Worm (Caenorhabditis elegans) whole organism, young adult: ENCODE results near the gene irld-25.
"Not testable (repeated sequence)": the region's sequence is repeated elsewhere in the genome, so short reads cannot be mapped to it uniquely, and the experiment has no call there.

ENCODE experiments used
- B0019.2 ChIP-seq: fragments of 200-800 bp; sonication (Bioruptor generic); conservative IDR thresholded peaks from 2 replicates; pipeline ENCODE4 v1.3.6; 2022; ENCODE audit warnings: missing genetic modification reagents, missing genetic modification characterization, missing compliant biosample characterization
- B0261.1 ChIP-seq: sonication (generic microtip); optimal IDR thresholded peaks from 2 replicates; lab custom pipeline; 2016; ENCODE audit warnings: mild to moderate bottlenecking, missing genetic modification characterization, moderate library complexity, missing compliant biosample characterization
- F55B11.4 ChIP-seq: sonication (generic microtip); optimal IDR thresholded peaks from 2 replicates; lab custom pipeline; 2016; ENCODE audit warnings: missing compliant biosample characterization, missing genetic modification characterization, borderline replicate concordance; ENCODE audit not compliant: insufficient read depth
- T26A5.8 ChIP-seq: sonication (generic microtip); optimal IDR thresholded peaks from 2 replicates; lab custom pipeline; 2016; ENCODE audit warnings: missing genetic modification characterization, missing compliant biosample characterization
- Y53F4B.3 ChIP-seq: fragments of 200-800 bp; sonication (Bioruptor generic); IDR thresholded peaks from 2 replicates; pipeline ENCODE4 v1.3.6; 2022; ENCODE audit warnings: missing genetic modification reagents, missing genetic modification characterization, missing compliant biosample characterization
- Y79H2A.3 ChIP-seq: fragments of 200-800 bp; sonication (Bioruptor generic); conservative IDR thresholded peaks from 2 replicates; pipeline ENCODE4 v1.3.6; 2022; ENCODE audit warnings: missing genetic modification reagents, missing genetic modification characterization, missing compliant biosample characterization
- aptf-2 ChIP-seq: fragments of 200-800 bp; sonication (Bioruptor generic); conservative IDR thresholded peaks from 2 replicates; pipeline ENCODE4 v1.3.6; 2022; ENCODE audit warnings: missing genetic modification reagents, missing genetic modification characterization, missing compliant biosample characterization
- athp-1 ChIP-seq: sonication (generic microtip); optimal IDR thresholded peaks from 2 replicates; lab custom pipeline; 2017; ENCODE audit warnings: mild to moderate bottlenecking, missing genetic modification characterization, missing compliant biosample characterization
- bed-2 ChIP-seq: fragments of 200-800 bp; sonication (Bioruptor generic); IDR thresholded peaks from 2 replicates; pipeline ENCODE4 v1.3.6; 2022; ENCODE audit warnings: missing genetic modification reagents, missing genetic modification characterization, missing compliant biosample characterization
- ccch-3 ChIP-seq: fragments of 200-800 bp; sonication (Bioruptor generic); optimal IDR thresholded peaks from 2 replicates; lab custom pipeline; 2018; ENCODE audit warnings: mild to moderate bottlenecking, missing genetic modification characterization, missing compliant biosample characterization
- cebp-1 ChIP-seq, 2 experiments: fragments of 200-800 bp in 1 of 2; sonication (Bioruptor generic) in 1 of 2; sonication (generic microtip) in 1 of 2; IDR thresholded peaks in 1 of 2; optimal IDR thresholded peaks in 1 of 2; 2 replicates each; pipeline versions ENCODE4 v1.3.6 to Lab custom; 2017 to 2022; ENCODE audit warnings: missing compliant biosample characterization in 2 of 2, missing genetic modification characterization in 2 of 2, mild to moderate bottlenecking in 1 of 2, missing genetic modification reagents in 1 of 2, moderate library complexity in 1 of 2
- chd-7 ChIP-seq: sonication (generic microtip); optimal IDR thresholded peaks from 2 replicates; lab custom pipeline; 2016; ENCODE audit warnings: mild to moderate bottlenecking, missing genetic modification characterization, moderate library complexity, missing compliant biosample characterization
- dpl-1 ChIP-seq: fragments of 150-350 bp; optimal IDR thresholded peaks from 2 replicates; lab custom pipeline; 2014; ENCODE audit warnings: missing biosample characterization, missing genetic modification reagents, missing genetic modification characterization
- egrh-3 ChIP-seq: fragments of 200-800 bp; sonication (Bioruptor generic); IDR thresholded peaks from 2 replicates; pipeline ENCODE4 v1.3.6; 2022; ENCODE audit warnings: missing genetic modification reagents, missing genetic modification characterization, missing compliant biosample characterization
- him-1 ChIP-seq: sonication (generic microtip); optimal IDR thresholded peaks from 2 replicates; lab custom pipeline; 2016; ENCODE audit warnings: missing genotype, missing genetic modification reagents, missing genetic modification characterization, missing compliant biosample characterization
- lag-1 ChIP-seq: fragments of 200-800 bp; sonication (Bioruptor generic); IDR thresholded peaks from 2 replicates; pipeline ENCODE4 v1.3.6; 2022; ENCODE audit warnings: missing genetic modification reagents, missing genetic modification characterization, missing compliant biosample characterization
- lin-54 ChIP-seq: fragments of 200-800 bp; sonication (Bioruptor generic); optimal IDR thresholded peaks from 2 replicates; lab custom pipeline; 2018; ENCODE audit warnings: mild to moderate bottlenecking, missing genetic modification characterization, missing compliant biosample characterization
- lir-1 ChIP-seq: fragments of 200-800 bp; sonication (Bioruptor generic); conservative IDR thresholded peaks from 2 replicates; pipeline ENCODE4 v1.3.6; 2022; ENCODE audit warnings: missing genetic modification reagents, missing genetic modification characterization, missing compliant biosample characterization
- lsl-1 ChIP-seq: fragments of 200-800 bp; sonication (Bioruptor generic); optimal IDR thresholded peaks from 2 replicates; lab custom pipeline; 2018; ENCODE audit warnings: mild to moderate bottlenecking, missing genetic modification characterization, moderate library complexity, missing compliant biosample characterization
- madf-6 ChIP-seq: fragments of 200-800 bp; sonication (Bioruptor generic); IDR thresholded peaks from 2 replicates; pipeline ENCODE4 v1.3.6; 2022; ENCODE audit warnings: missing genetic modification reagents, missing genetic modification characterization, missing compliant biosample characterization
- mxl-1 ChIP-seq: sonication (generic microtip); optimal IDR thresholded peaks from 2 replicates; lab custom pipeline; 2016; ENCODE audit warnings: missing genetic modification characterization, missing compliant biosample characterization
- nfyb-1 ChIP-seq: fragments of 200-800 bp; sonication (Bioruptor generic); IDR thresholded peaks from 2 replicates; pipeline ENCODE4 v1.3.6; 2022; ENCODE audit warnings: missing genetic modification reagents, missing genetic modification characterization, missing compliant biosample characterization
- nhr-27 ChIP-seq: fragments of 200-800 bp; sonication (Bioruptor generic); optimal IDR thresholded peaks from 2 replicates; lab custom pipeline; 2018; ENCODE audit warnings: mild to moderate bottlenecking, missing genetic modification characterization, moderate library complexity, missing compliant biosample characterization
- zim-3 ChIP-seq: sonication (generic microtip); optimal IDR thresholded peaks from 2 replicates; lab custom pipeline; 2017; ENCODE audit warnings: mild to moderate bottlenecking, missing genetic modification characterization, moderate library complexity, missing compliant biosample characterization
- ztf-18 ChIP-seq: sonication (generic microtip); optimal IDR thresholded peaks from 2 replicates; lab custom pipeline; 2016; ENCODE audit warnings: missing genotype, mild to moderate bottlenecking, missing genetic modification characterization, missing compliant biosample characterization
- ztf-26 ChIP-seq: sonication (generic microtip); optimal IDR thresholded peaks from 2 replicates; lab custom pipeline; 2017; ENCODE audit warnings: missing genetic modification characterization, missing compliant biosample characterization
- ztf-28 ChIP-seq: fragments of 200-800 bp; sonication (Bioruptor generic); IDR thresholded peaks from 2 replicates; pipeline ENCODE4 v1.3.6; 2022; ENCODE audit warnings: missing genetic modification reagents, missing genetic modification characterization, missing compliant biosample characterization

Gene irld-25

ce11 chrV:15199768-15200167 lies 21.7 kb upstream of the irld-25 start, which contains the start of gene Y75B12B.10:
Y75B12B.10 (plus strand) TSS chrV:15200068.
- TF ChIP-seq ccch-3 (GFP tag; lab: Kevin White, UChicago): no peak
- no peak for TF ChIP-seq lir-1 (GFP tag; lab: Robert Waterston, UW)
- no peak for TF ChIP-seq athp-1 (tag; lab: Kevin White, UChicago)
- TF ChIP-seq madf-6 (GFP tag; lab: Robert Waterston, UW): no peak
- TF ChIP-seq B0019.2: no peak
- TF ChIP-seq, all 124 proteins: peak for 0

ce11 chrV:15207681-15208080 lies 13.7 kb upstream of the irld-25 start, which contains the start of gene C41G6.12:
C41G6.12 (minus strand) TSS chrV:15207781.
- not testable (repeated sequence) for TF ChIP-seq lsl-1 (GFP tag; lab: Kevin White, UChicago); zim-3 (tag; lab: Kevin White, UChicago); T26A5.8 (tag; lab: Kevin White, UChicago)

- not testable (repeated sequence) for TF ChIP-seq Y53F4B.3, egrh-3, lag-1 (GFP tag; lab: Robert Waterston, UW)
Measured at ce11 chrV:15211869-15212268, 9.6 kb upstream of the irld-25 start, which contains the start of gene sri-24. sri-24 (plus strand) TSS chrV:15212169.

- TF ChIP-seq ztf-28 (GFP tag; lab: Robert Waterston, UW); B0261.1 (tag; lab: Kevin White, UChicago); cebp-1 (GFP tag; IDR thresholded peaks at IDR 0.05; lab: Robert Waterston, UW); cebp-1 (tag; optimal IDR thresholded peaks at IDR 0.05; lab: Kevin White, UChicago): not testable (repeated sequence)
Measured at ce11 chrV:15215175-15215574, 6.3 kb upstream of the irld-25 start, which contains the start of gene sri-26. sri-26 (plus strand) TSS chrV:15215475.

ce11 chrV:15216705-15217104 lies 4.7 kb upstream of the irld-25 start, which contains the start of gene sri-25:
sri-25 (plus strand) TSS chrV:15217005.
- TF ChIP-seq F55B11.4 (no peak), nfyb-1 (GFP tag; lab: Robert Waterston, UW) (no peak), egrh-3 (GFP tag; lab: Robert Waterston, UW) (no peak), chd-7 (tag; lab: Kevin White, UChicago) (no peak), bed-2 (GFP tag; lab: Robert Waterston, UW) (no peak), dpl-1 (GFP tag; lab: Kevin White, UChicago) (no peak), B0019.2 (no peak), him-1 (tag; lab: Kevin White, UChicago) (no peak), cebp-1 (GFP tag; IDR thresholded peaks at IDR 0.05; lab: Robert Waterston, UW) (no peak), cebp-1 (tag; optimal IDR thresholded peaks at IDR 0.05; lab: Kevin White, UChicago) (no peak), aptf-2 (no peak)

ce11 chrV:15223668-15224067 lies 2.2 kb downstream of the irld-25 start, which contains the start of gene srw-24:
srw-24 (plus strand) TSS chrV:15223968.
- no peak for TF ChIP-seq lin-54 (GFP tag; lab: Kevin White, UChicago)
- TF ChIP-seq ztf-26: no peak
- no peak for TF ChIP-seq mxl-1 (tag; lab: Kevin White, UChicago)
- no peak for TF ChIP-seq ztf-18

ce11 chrV:15225650-15226049 lies 4.2 kb downstream of the irld-25 start, which contains the start of gene srw-14:
srw-14 (plus strand) TSS chrV:15225950.
- no peak for TF ChIP-seq lin-54 (GFP tag; lab: Kevin White, UChicago)
- TF ChIP-seq Y79H2A.3: no peak
- no peak for TF ChIP-seq nhr-27
